Worm (Caenorhabditis elegans) whole organism, late embryonic: ENCODE measurements around the gene klf-1.
A peak's percentile ranks its signal among the peaks of the same experiment; 100 is the strongest.
"Not testable (repeated sequence)": the region's sequence is repeated elsewhere in the genome, so short reads cannot be mapped to it uniquely, and the experiment has no call there.

Source experiments
- K02D7.2 ChIP-seq: sonication (generic microtip); optimal IDR thresholded peaks from 2 replicates; lab custom pipeline; 2017; ENCODE audit warnings: mild to moderate bottlenecking, missing genetic modification characterization, missing compliant biosample characterization
- T23F11.4 ChIP-seq: fragments of 200-800 bp; sonication (Bioruptor generic); optimal IDR thresholded peaks from 2 replicates; lab custom pipeline; 2018; ENCODE audit warnings: mild to moderate bottlenecking, missing genetic modification characterization, missing compliant biosample characterization
- Y22D7AL.16 ChIP-seq: sonication (generic microtip); optimal IDR thresholded peaks from 2 replicates; lab custom pipeline; 2016; ENCODE audit warnings: missing genetic modification characterization, missing compliant biosample characterization
- ahr-1 ChIP-seq: sonication (generic microtip); optimal IDR thresholded peaks from 2 replicates; lab custom pipeline; 2016; ENCODE audit warnings: missing genetic modification characterization, missing compliant biosample characterization
- ama-1 ChIP-seq: fragments of 150-350 bp; optimal IDR thresholded peaks from 2 replicates; lab custom pipeline; 2014
- ceh-14 ChIP-seq: sonication (generic microtip); optimal IDR thresholded peaks from 2 replicates; lab custom pipeline; 2016; ENCODE audit warnings: missing genotype, missing genetic modification characterization, missing compliant biosample characterization
- ceh-19 ChIP-seq: fragments of 200-800 bp; sonication (Bioruptor generic); optimal IDR thresholded peaks from 2 replicates; lab custom pipeline; 2018; ENCODE audit warnings: mild to moderate bottlenecking, missing genetic modification characterization, missing compliant biosample characterization
- ceh-2 ChIP-seq: sonication (generic microtip); optimal IDR thresholded peaks from 2 replicates; lab custom pipeline; 2016; ENCODE audit warnings: missing genotype, missing genetic modification characterization, missing compliant biosample characterization
- ceh-24 ChIP-seq: sonication (generic microtip); optimal IDR thresholded peaks from 2 replicates; lab custom pipeline; 2016; ENCODE audit warnings: mild to moderate bottlenecking, missing genetic modification characterization, missing compliant biosample characterization
- ceh-31 ChIP-seq: sonication (generic microtip); optimal IDR thresholded peaks from 2 replicates; lab custom pipeline; 2016; ENCODE audit warnings: missing genetic modification characterization, missing compliant biosample characterization
- ceh-34 ChIP-seq: sonication (generic microtip); optimal IDR thresholded peaks from 2 replicates; lab custom pipeline; 2016; ENCODE audit warnings: mild to moderate bottlenecking, missing genetic modification characterization, missing compliant biosample characterization
- ceh-45 ChIP-seq: fragments of 200-800 bp; sonication (Bioruptor generic); IDR thresholded peaks from 2 replicates; pipeline ENCODE4 v1.3.6; 2022; ENCODE audit warnings: missing genetic modification reagents, missing genetic modification characterization, missing compliant biosample characterization
- ceh-48 ChIP-seq: sonication (generic microtip); optimal IDR thresholded peaks from 2 replicates; lab custom pipeline; 2016; ENCODE audit warnings: missing genetic modification characterization, inconsistent platforms, missing compliant biosample characterization
- ceh-6 ChIP-seq: fragments of 200-800 bp; sonication (Bioruptor generic); optimal IDR thresholded peaks from 2 replicates; lab custom pipeline; 2018; ENCODE audit warnings: mild to moderate bottlenecking, missing genetic modification characterization, missing compliant biosample characterization
- ceh-9 ChIP-seq: sonication (generic microtip); optimal IDR thresholded peaks from 2 replicates; lab custom pipeline; 2016; ENCODE audit warnings: mild to moderate bottlenecking, missing genetic modification characterization, inconsistent platforms, missing compliant biosample characterization
- che-1 ChIP-seq: sonication (generic microtip); optimal IDR thresholded peaks from 2 replicates; lab custom pipeline; 2016; ENCODE audit warnings: mild to moderate bottlenecking, missing genetic modification characterization, missing compliant biosample characterization
- dve-1 ChIP-seq: sonication (generic microtip); optimal IDR thresholded peaks from 2 replicates; lab custom pipeline; 2017; ENCODE audit warnings: antibody characterized with exemption, mild to moderate bottlenecking, missing genetic modification characterization, missing compliant biosample characterization
- elt-4 ChIP-seq: sonication (generic microtip); optimal IDR thresholded peaks from 2 replicates; lab custom pipeline; 2016; ENCODE audit warnings: missing genetic modification characterization, missing compliant biosample characterization
- ets-4 ChIP-seq: sonication (generic microtip); optimal IDR thresholded peaks from 2 replicates; lab custom pipeline; 2016; ENCODE audit warnings: missing genetic modification characterization, missing compliant biosample characterization
- eyg-1 ChIP-seq: sonication (generic microtip); optimal IDR thresholded peaks from 2 replicates; lab custom pipeline; 2016; ENCODE audit warnings: missing genotype, missing genetic modification characterization, missing compliant biosample characterization
- fkh-6 ChIP-seq: sonication (generic microtip); optimal IDR thresholded peaks from 2 replicates; lab custom pipeline; 2016; ENCODE audit warnings: missing genetic modification characterization, missing compliant biosample characterization
- gmeb-2 ChIP-seq: sonication (generic microtip); optimal IDR thresholded peaks from 2 replicates; lab custom pipeline; 2016; ENCODE audit warnings: missing genetic modification characterization, inconsistent platforms, missing compliant biosample characterization
- hlh-30 ChIP-seq: sonication (generic microtip); optimal IDR thresholded peaks from 2 replicates; lab custom pipeline; 2017; ENCODE audit warnings: antibody characterized with exemption, missing genetic modification characterization, missing compliant biosample characterization; ENCODE audit not compliant: insufficient read depth
- lim-6 ChIP-seq: sonication (generic microtip); optimal IDR thresholded peaks from 2 replicates; lab custom pipeline; 2016; ENCODE audit warnings: missing genetic modification characterization, missing compliant biosample characterization
- lin-11 ChIP-seq: fragments of 200-800 bp; sonication (Bioruptor generic); optimal IDR thresholded peaks from 2 replicates; lab custom pipeline; 2018; ENCODE audit warnings: mild to moderate bottlenecking, missing genetic modification characterization, missing compliant biosample characterization
- mec-3 ChIP-seq: sonication (generic microtip); optimal IDR thresholded peaks from 2 replicates; lab custom pipeline; 2016; ENCODE audit warnings: borderline replicate concordance, missing genetic modification characterization, missing compliant biosample characterization
- nfya-1 ChIP-seq: sonication (generic microtip); optimal IDR thresholded peaks from 2 replicates; lab custom pipeline; 2017; ENCODE audit warnings: missing genetic modification characterization, mild to moderate bottlenecking, missing compliant biosample characterization, antibody characterized with exemption, moderate library complexity
- nhr-11 ChIP-seq: fragments of 150-350 bp; optimal IDR thresholded peaks from 2 replicates; lab custom pipeline; 2014; ENCODE audit warnings: missing biosample characterization, missing genetic modification characterization
- nhr-232 ChIP-seq: sonication (generic microtip); optimal IDR thresholded peaks from 2 replicates; lab custom pipeline; 2016; ENCODE audit warnings: missing genetic modification characterization, missing compliant biosample characterization
- pat-9 ChIP-seq: fragments of 200-800 bp; sonication (Bioruptor generic); optimal IDR thresholded peaks from 2 replicates; lab custom pipeline; 2018; ENCODE audit warnings: mild to moderate bottlenecking, missing genetic modification characterization, moderate library complexity, missing compliant biosample characterization
- pha-4 ChIP-seq: fragments of 150-350 bp; optimal IDR thresholded peaks from 2 replicates; lab custom pipeline; 2018; ENCODE audit warnings: missing biosample characterization, missing genetic modification reagents, missing genetic modification characterization
- pqm-1 ChIP-seq: sonication (generic microtip); optimal IDR thresholded peaks from 2 replicates; lab custom pipeline; 2016; ENCODE audit warnings: missing genetic modification characterization, missing compliant biosample characterization
- pros-1 ChIP-seq: fragments of 150-350 bp; optimal IDR thresholded peaks from 2 replicates; lab custom pipeline; 2014; ENCODE audit warnings: missing biosample characterization, missing genetic modification reagents, missing genetic modification characterization
- ref-2 ChIP-seq: sonication (generic microtip); optimal IDR thresholded peaks from 2 replicates; lab custom pipeline; 2016; ENCODE audit warnings: missing genetic modification characterization, missing compliant biosample characterization
- sox-2 ChIP-seq: fragments of 200-800 bp; sonication (Bioruptor generic); IDR thresholded peaks from 2 replicates; pipeline ENCODE4 v1.3.6; 2022; ENCODE audit warnings: missing genetic modification reagents, missing genetic modification characterization, missing compliant biosample characterization
- sox-4 ChIP-seq: sonication (generic microtip); optimal IDR thresholded peaks from 2 replicates; lab custom pipeline; 2017; ENCODE audit warnings: mild to moderate bottlenecking, missing genetic modification characterization, inconsistent platforms, missing compliant biosample characterization
- syd-9 ChIP-seq: sonication (generic microtip); optimal IDR thresholded peaks from 2 replicates; lab custom pipeline; 2016; ENCODE audit warnings: mild to moderate bottlenecking, missing genetic modification characterization, moderate library complexity, missing compliant biosample characterization
- tbx-2 ChIP-seq: sonication (generic microtip); optimal IDR thresholded peaks from 2 replicates; lab custom pipeline; 2016; ENCODE audit warnings: missing genetic modification characterization, missing compliant biosample characterization
- tbx-7 ChIP-seq: sonication (generic microtip); optimal IDR thresholded peaks from 2 replicates; lab custom pipeline; 2016; ENCODE audit warnings: missing genotype, missing genetic modification characterization, missing compliant biosample characterization
- unc-42 ChIP-seq: sonication (generic microtip); optimal IDR thresholded peaks from 2 replicates; lab custom pipeline; 2016; ENCODE audit warnings: missing genotype, missing genetic modification characterization, missing compliant biosample characterization
- zip-5 ChIP-seq: sonication (generic microtip); optimal IDR thresholded peaks from 2 replicates; lab custom pipeline; 2016; ENCODE audit warnings: missing genetic modification characterization, missing compliant biosample characterization

klf-1 gene

DNA sequence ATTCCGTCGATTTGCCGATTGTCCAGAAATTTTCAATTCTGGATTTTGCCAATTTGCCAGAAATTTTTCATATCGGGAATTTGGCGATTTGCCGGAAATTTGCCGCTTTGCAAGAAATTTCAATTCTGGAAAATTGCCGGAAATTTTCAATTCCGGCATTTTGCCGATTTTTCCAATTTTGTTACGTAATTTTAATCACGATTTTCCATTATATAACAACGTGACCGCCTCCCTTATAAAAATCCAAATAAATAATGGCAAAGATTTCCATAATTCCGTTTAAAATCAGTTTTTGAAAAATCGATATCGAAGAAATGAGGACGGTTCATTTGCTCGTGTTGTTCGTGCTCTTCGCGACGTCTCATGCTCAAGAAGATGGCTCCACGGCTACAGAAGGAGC, 27.9 kb upstream of the klf-1 start, which contains the start of gene H34I24.1:
H34I24.1 (plus strand) TSS at position 301 of the 400 bp plus-strand sequence.
- TF ChIP-seq gmeb-2; zip-5 (tag; lab: Kevin White, UChicago); nhr-11 (tag; lab: Kevin White, UChicago): not testable (repeated sequence)

- no peak for TF ChIP-seq ceh-45
- TF ChIP-seq ceh-6: no peak
- no peak for TF ChIP-seq lim-6
- TF ChIP-seq ceh-31 (tag; lab: Kevin White, UChicago): no peak
- TF ChIP-seq pat-9 (tag; lab: Kevin White, UChicago): no peak
- no peak for TF ChIP-seq ceh-34 (tag; lab: Kevin White, UChicago)
- TF ChIP-seq ahr-1 (tag; lab: Kevin White, UChicago): no peak
- no peak for TF ChIP-seq dve-1 (tag; lab: Kevin White, UChicago)
- TF ChIP-seq pha-4: no peak
- no peak for TF ChIP-seq ets-4 (tag; lab: Kevin White, UChicago)
- no peak for TF ChIP-seq fkh-6
- no peak for TF ChIP-seq tbx-7
- no peak for TF ChIP-seq T23F11.4 (GFP tag; lab: Kevin White, UChicago)
- no peak for TF ChIP-seq ceh-9 (tag; lab: Kevin White, UChicago)
- TF ChIP-seq tbx-2 (tag; lab: Kevin White, UChicago): no peak
- no peak for TF ChIP-seq hlh-30 (tag; lab: Kevin White, UChicago)
- no peak for TF ChIP-seq Y22D7AL.16 (tag; lab: Kevin White, UChicago)
- no peak for TF ChIP-seq sox-2
- TF ChIP-seq unc-42: no peak
- no peak for TF ChIP-seq pqm-1 (tag; lab: Kevin White, UChicago)
Observed at ce11 chrIII:2855929-2856328, 18.7 kb upstream of the klf-1 start, which contains the start of gene F56F11.4. F56F11.4 (plus strand) TSS chrIII:2856229.

- TF ChIP-seq sox-4: no peak
- TF ChIP-seq ceh-45: no peak
- no peak for TF ChIP-seq ama-1
- no peak for TF ChIP-seq ceh-48 (tag; lab: Kevin White, UChicago)
- no peak for TF ChIP-seq T23F11.4 (GFP tag; lab: Kevin White, UChicago)
- no peak for TF ChIP-seq che-1
- TF ChIP-seq nhr-11 (tag; lab: Kevin White, UChicago): no peak
- no peak for TF ChIP-seq elt-4 (tag; lab: Kevin White, UChicago)
- TF ChIP-seq ceh-2 (tag; lab: Kevin White, UChicago): no peak
- no peak for TF ChIP-seq ceh-24 (tag; lab: Kevin White, UChicago)
- no peak for TF ChIP-seq ref-2
Observed at ce11 chrIII:2858334-2858733, 16.3 kb upstream of the klf-1 start.

- TF ChIP-seq syd-9 (tag; lab: Kevin White, UChicago): no peak
- peak; percentile 90 for TF ChIP-seq nfya-1
Observed at ce11 chrIII:2864669-2865068, 9.9 kb upstream of the klf-1 start.

DNA sequence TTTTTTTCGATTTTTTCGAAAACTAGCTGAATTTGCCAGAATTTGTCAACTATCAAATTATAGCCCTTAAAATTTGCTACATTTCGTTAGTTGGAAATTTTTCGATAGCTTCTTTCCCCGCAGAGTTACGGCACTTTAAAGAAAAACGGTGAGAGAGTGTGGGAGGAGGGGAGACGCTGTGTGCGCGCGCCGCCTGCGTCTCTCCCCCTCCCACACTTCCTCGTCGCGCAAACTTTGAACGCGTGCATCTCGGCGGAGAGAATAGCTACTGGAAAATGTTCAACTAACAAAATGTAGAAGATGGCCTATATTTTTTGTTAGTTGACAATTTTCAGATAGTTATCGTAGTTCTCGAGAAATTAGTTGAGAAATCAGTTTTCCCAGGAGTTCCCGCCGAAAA, 8.0 kb upstream of the klf-1 start:
- TF ChIP-seq tbx-7 (no peak), ceh-19 (GFP tag; lab: Kevin White, UChicago) (no peak), lin-11 (tag; lab: Kevin White, UChicago) (no peak), K02D7.2 (tag; lab: Kevin White, UChicago) (no peak), eyg-1 (tag; lab: Kevin White, UChicago) (no peak), pros-1 (tag; lab: Kevin White, UChicago) (no peak), ceh-2 (tag; lab: Kevin White, UChicago) (no peak), mec-3 (tag; lab: Kevin White, UChicago) (no peak), ceh-14 (tag; lab: Kevin White, UChicago) (no peak), fkh-6 (no peak), nhr-232 (tag; lab: Kevin White, UChicago) (no peak)
